Worm (Caenorhabditis elegans) whole organism, L1 larva: ENCODE measurements around the gene ins-3.

Experiments
- lin-39 ChIP-seq: fragments of 150-350 bp; optimal IDR thresholded peaks from 2 replicates; lab custom pipeline; 2014; ENCODE audit warnings: missing biosample characterization, missing genetic modification reagents, missing genetic modification characterization
- nhr-11 ChIP-seq: fragments of 150-350 bp; optimal IDR thresholded peaks from 2 replicates; lab custom pipeline; 2014; ENCODE audit warnings: missing biosample characterization, missing genetic modification characterization
- nhr-76 ChIP-seq: sonication (generic microtip); optimal IDR thresholded peaks from 2 replicates; lab custom pipeline; 2017; ENCODE audit warnings: missing biosample characterization, missing genetic modification characterization

DNA sequence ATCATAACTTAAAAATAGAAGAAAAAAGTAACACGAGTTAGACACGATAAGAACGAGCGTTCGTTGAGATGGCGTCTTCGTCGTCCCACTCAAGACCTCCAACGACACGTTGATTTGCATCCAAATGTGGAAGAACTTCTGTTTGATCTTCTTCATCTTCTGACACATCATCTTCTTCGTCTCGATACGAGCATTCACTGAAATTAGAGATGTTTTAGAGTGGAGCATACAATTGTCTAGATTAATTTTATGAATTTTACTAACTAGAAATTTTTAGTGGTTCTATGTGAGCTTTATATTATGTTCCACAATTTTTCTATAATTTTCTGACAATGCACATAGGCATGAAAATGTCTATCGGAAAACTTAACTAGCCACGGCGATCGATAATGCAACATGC lies 44.8 kb downstream of the ins-3 start:
- TF ChIP-seq lin-39 (tag; lab: Kevin White, UChicago), result no peak
- no peak for TF ChIP-seq nhr-76 (tag; lab: Kevin White, UChicago)
- no peak for TF ChIP-seq nhr-11 (tag; lab: Kevin White, UChicago)
